Worm (Caenorhabditis elegans) whole organism, young adult: ENCODE measurements around the gene ule-4.
"Not testable (repeated sequence)": the region's sequence is repeated elsewhere in the genome, so short reads cannot be mapped to it uniquely, and the experiment has no call there.

Source experiments
- C06A6.2 ChIP-seq: fragments of 200-800 bp; sonication (Bioruptor generic); conservative IDR thresholded peaks from 2 replicates; pipeline ENCODE4 v1.3.6; 2022; ENCODE audit warnings: missing genetic modification characterization, missing compliant biosample characterization
- D2030.7 ChIP-seq: fragments of 200-800 bp; sonication (Bioruptor generic); IDR thresholded peaks from 2 replicates; pipeline ENCODE4 v1.3.6; 2022; ENCODE audit warnings: missing genetic modification reagents, missing genetic modification characterization, missing compliant biosample characterization
- F23B12.7 ChIP-seq: sonication (generic microtip); optimal IDR thresholded peaks from 2 replicates; lab custom pipeline; 2017; ENCODE audit warnings: missing genetic modification characterization, mild to moderate bottlenecking, missing compliant biosample characterization, antibody characterized with exemption, moderate library complexity; ENCODE audit not compliant: insufficient read depth
- F33H1.4 ChIP-seq: fragments of 200-800 bp; sonication (Bioruptor generic); IDR thresholded peaks from 2 replicates; pipeline ENCODE4 v1.3.6; 2022; ENCODE audit warnings: missing genetic modification reagents, missing genetic modification characterization, missing compliant biosample characterization
- F39B2.1 ChIP-seq: fragments of 200-800 bp; sonication (Bioruptor generic); IDR thresholded peaks from 2 replicates; pipeline ENCODE4 v1.3.6; 2022; ENCODE audit warnings: missing genetic modification reagents, missing genetic modification characterization, missing compliant biosample characterization
- F52B5.7 ChIP-seq: sonication (generic microtip); optimal IDR thresholded peaks from 2 replicates; lab custom pipeline; 2016; ENCODE audit warnings: mild to moderate bottlenecking, missing genetic modification characterization, missing compliant biosample characterization
- F55B11.4 ChIP-seq: sonication (generic microtip); optimal IDR thresholded peaks from 2 replicates; lab custom pipeline; 2016; ENCODE audit warnings: missing compliant biosample characterization, missing genetic modification characterization, borderline replicate concordance; ENCODE audit not compliant: insufficient read depth
- Y56A3A.18 ChIP-seq: fragments of 200-800 bp; sonication (Bioruptor generic); IDR thresholded peaks from 2 replicates; pipeline ENCODE4 v1.3.6; 2022; ENCODE audit warnings: missing genetic modification reagents, missing genetic modification characterization, missing compliant biosample characterization
- Y95B8A.8 ChIP-seq: fragments of 200-800 bp; sonication (Bioruptor generic); IDR thresholded peaks from 2 replicates; pipeline ENCODE4 v1.3.6; 2022; ENCODE audit warnings: missing genetic modification reagents, missing genetic modification characterization, missing compliant biosample characterization
- aptf-3 ChIP-seq: fragments of 200-800 bp; sonication (Bioruptor generic); IDR thresholded peaks from 2 replicates; pipeline ENCODE4 v1.3.6; 2022; ENCODE audit warnings: missing genetic modification characterization, missing compliant biosample characterization
- athp-1 ChIP-seq: sonication (generic microtip); optimal IDR thresholded peaks from 2 replicates; lab custom pipeline; 2017; ENCODE audit warnings: mild to moderate bottlenecking, missing genetic modification characterization, missing compliant biosample characterization
- attf-6 ChIP-seq: fragments of 200-800 bp; sonication (Bioruptor generic); IDR thresholded peaks from 2 replicates; pipeline ENCODE4 v1.3.6; 2022; ENCODE audit warnings: missing genetic modification reagents, missing genetic modification characterization, missing compliant biosample characterization
- ccch-3 ChIP-seq: fragments of 200-800 bp; sonication (Bioruptor generic); optimal IDR thresholded peaks from 2 replicates; lab custom pipeline; 2018; ENCODE audit warnings: mild to moderate bottlenecking, missing genetic modification characterization, missing compliant biosample characterization
- cebp-1 ChIP-seq, 2 experiments: fragments of 200-800 bp in 1 of 2; sonication (Bioruptor generic) in 1 of 2; sonication (generic microtip) in 1 of 2; IDR thresholded peaks in 1 of 2; optimal IDR thresholded peaks in 1 of 2; 2 replicates each; pipeline versions ENCODE4 v1.3.6 to Lab custom; 2017 to 2022; ENCODE audit warnings: missing compliant biosample characterization in 2 of 2, missing genetic modification characterization in 2 of 2, mild to moderate bottlenecking in 1 of 2, missing genetic modification reagents in 1 of 2, moderate library complexity in 1 of 2
- ceh-100 ChIP-seq: fragments of 200-800 bp; sonication (Bioruptor generic); IDR thresholded peaks from 2 replicates; pipeline ENCODE4 v1.3.6; 2022; ENCODE audit warnings: missing genetic modification reagents, missing genetic modification characterization, missing compliant biosample characterization
- chd-7 ChIP-seq: sonication (generic microtip); optimal IDR thresholded peaks from 2 replicates; lab custom pipeline; 2016; ENCODE audit warnings: mild to moderate bottlenecking, missing genetic modification characterization, moderate library complexity, missing compliant biosample characterization
- him-1 ChIP-seq: sonication (generic microtip); optimal IDR thresholded peaks from 2 replicates; lab custom pipeline; 2016; ENCODE audit warnings: missing genotype, missing genetic modification reagents, missing genetic modification characterization, missing compliant biosample characterization
- hmg-1.2 ChIP-seq: fragments of 200-800 bp; sonication (Bioruptor generic); IDR thresholded peaks from 2 replicates; pipeline ENCODE4 v1.3.6; 2022; ENCODE audit warnings: missing genetic modification reagents, missing genetic modification characterization, missing compliant biosample characterization
- lin-26 ChIP-seq: fragments of 200-800 bp; sonication (Bioruptor generic); IDR thresholded peaks from 2 replicates; pipeline ENCODE4 v1.3.6; 2022; ENCODE audit warnings: missing genetic modification reagents, missing genetic modification characterization, missing compliant biosample characterization
- lin-40 ChIP-seq: sonication (generic microtip); optimal IDR thresholded peaks from 2 replicates; lab custom pipeline; 2016; ENCODE audit warnings: missing genetic modification characterization, mild to moderate bottlenecking, missing compliant biosample characterization, missing genotype, missing genetic modification reagents
- mxl-1 ChIP-seq: sonication (generic microtip); optimal IDR thresholded peaks from 2 replicates; lab custom pipeline; 2016; ENCODE audit warnings: missing genetic modification characterization, missing compliant biosample characterization
- nfya-1 ChIP-seq: sonication (generic microtip); optimal IDR thresholded peaks from 2 replicates; lab custom pipeline; 2017; ENCODE audit warnings: antibody characterized with exemption, missing compliant biosample characterization, missing genetic modification characterization, borderline replicate concordance; ENCODE audit not compliant: insufficient read depth
- nhr-120 ChIP-seq: fragments of 200-800 bp; sonication (Bioruptor generic); IDR thresholded peaks from 2 replicates; pipeline ENCODE4 v1.3.6; 2022; ENCODE audit warnings: missing genetic modification characterization, missing compliant biosample characterization
- nhr-80 ChIP-seq: sonication (generic microtip); optimal IDR thresholded peaks from 2 replicates; lab custom pipeline; 2016; ENCODE audit warnings: missing genetic modification characterization, missing compliant biosample characterization
- pha-4 ChIP-seq: fragments of 150-350 bp; sonication (generic microtip); optimal IDR thresholded peaks from 2 replicates; lab custom pipeline; 2014; ENCODE audit warnings: missing biosample characterization, missing genetic modification reagents, missing genetic modification characterization
- snpc-1.3 ChIP-seq: sonication (generic microtip); optimal IDR thresholded peaks from 2 replicates; lab custom pipeline; 2017; ENCODE audit warnings: missing genetic modification characterization, mild to moderate bottlenecking, missing compliant biosample characterization, antibody characterized with exemption, moderate library complexity, missing genotype, missing genetic modification reagents; ENCODE audit not compliant: insufficient read depth
- snpc-4 ChIP-seq, 5 experiments: fragments of 150-350 bp in 1 of 5; sonication (generic microtip) in 4 of 5; optimal IDR thresholded peaks; 2 replicates each; lab custom pipeline; 2014 to 2018; ENCODE audit warnings: missing genetic modification characterization in 5 of 5, missing biosample characterization in 3 of 5, antibody characterized with exemption in 2 of 5, mild to moderate bottlenecking in 2 of 5, missing compliant biosample characterization in 2 of 5, missing genotype in 2 of 5, moderate library complexity in 2 of 5, missing genetic modification reagents in 1 of 5

Gene ule-4

ce11 chrIV:13651411-13651810 is 4.0 kb upstream of the ule-4 start, which contains the start of gene C08F11.12:
Gene C08F11.12 (minus strand): TSS chrIV:13651511.
- TF ChIP-seq snpc-1.3; ceh-100 (GFP tag; lab: Robert Waterston, UW); F39B2.1 (GFP tag; lab: Robert Waterston, UW): not testable (repeated sequence)
- TF ChIP-seq, all 124 proteins: peak for 0; not testable (repeated sequence) for 124

- no peak for TF ChIP-seq pha-4 (tag; lab: Kevin White, UChicago)
- TF ChIP-seq hmg-1.2: no peak
- TF ChIP-seq nfya-1 (tag; lab: Kevin White, UChicago): no peak
- TF ChIP-seq him-1 (tag; lab: Kevin White, UChicago): no peak
- TF ChIP-seq mxl-1: no peak
- TF ChIP-seq F55B11.4 (tag; lab: Kevin White, UChicago): no peak
- TF ChIP-seq chd-7 (tag; lab: Kevin White, UChicago): no peak
- TF ChIP-seq attf-6 (GFP tag; lab: Robert Waterston, UW): no peak
- TF ChIP-seq nhr-120: no peak
Measured at ce11 chrIV:13650238-13650637, 2.8 kb upstream of the ule-4 start, which contains the start of gene C08F11.17. Gene C08F11.17 (minus strand): TSS chrIV:13650338.

ce11 chrIV:13649126-13649525 is 1.7 kb upstream of the ule-4 start, which contains the start of gene C08F11.10:
Gene C08F11.10 (minus strand): TSS chrIV:13649226.
- TF ChIP-seq ccch-3 (GFP tag; lab: Kevin White, UChicago): no peak
- TF ChIP-seq pha-4 (tag; lab: Kevin White, UChicago): no peak
- no peak for TF ChIP-seq Y56A3A.18 (GFP tag; lab: Robert Waterston, UW)
- TF ChIP-seq lin-26 (GFP tag; lab: Robert Waterston, UW): no peak
- TF ChIP-seq F23B12.7 (tag; lab: Kevin White, UChicago): no peak
- TF ChIP-seq him-1 (tag; lab: Kevin White, UChicago): no peak
- TF ChIP-seq, all 124 proteins: peak for 0

- TF ChIP-seq Y95B8A.8 (GFP tag; lab: Robert Waterston, UW) (no peak), F33H1.4 (GFP tag; lab: Robert Waterston, UW) (no peak), athp-1 (no peak), lin-40 (tag; lab: Kevin White, UChicago) (no peak), cebp-1 (GFP tag; IDR thresholded peaks at IDR 0.05; lab: Robert Waterston, UW) (no peak), cebp-1 (tag; optimal IDR thresholded peaks at IDR 0.05; lab: Kevin White, UChicago) (no peak), D2030.7 (no peak), F52B5.7 (tag; lab: Kevin White, UChicago) (no peak)
Measured at ce11 chrIV:13645823-13646222, 1.6 kb downstream of the ule-4 start, which contains the start of gene srz-29. Gene srz-29 (minus strand): TSS chrIV:13645923.

ce11 chrIV:13639027-13639426 is 8.4 kb downstream of the ule-4 start, which contains the start of gene ugt-22:
Gene ugt-22 (plus strand): TSS chrIV:13639260.
- TF ChIP-seq C06A6.2 (GFP tag; lab: Robert Waterston, UW): no peak
- peak; percentile 50 for TF ChIP-seq nhr-80
- TF ChIP-seq, all 124 proteins: peak for 1

ce11 chrIV:13636975-13637374 is 10.5 kb downstream of the ule-4 start, which contains the start of gene C08F11.7:
Gene C08F11.7 (plus strand): TSS chrIV:13637275.
- TF ChIP-seq aptf-3: no peak
- no peak for TF ChIP-seq snpc-4 (GFP tag; optimal IDR thresholded peaks at IDR 0.05; lab: Kevin White, UChicago)
- TF ChIP-seq snpc-4 (tag; optimal IDR thresholded peaks at IDR 0.05; lab: Kevin White, UChicago): peak in 1 of 4 experiments; percentile 68
